Worm (Caenorhabditis elegans) whole organism, L4 larva: ENCODE results near the gene lst-4.
A peak's percentile ranks its signal among the peaks of the same experiment; 100 is the strongest.

Experiments
- D1046.2 ChIP-seq: fragments of 200-800 bp; sonication (Bioruptor generic); IDR thresholded peaks from 2 replicates; pipeline ENCODE4 v1.3.6; 2022; ENCODE audit warnings: missing genetic modification characterization, missing compliant biosample characterization
- F26F4.8 ChIP-seq: fragments of 200-800 bp; sonication (Bioruptor generic); conservative IDR thresholded peaks from 2 replicates; pipeline ENCODE4 v1.3.6; 2022; ENCODE audit warnings: missing genetic modification characterization, missing compliant biosample characterization
- F44E2.7 ChIP-seq: fragments of 200-800 bp; sonication (Bioruptor generic); IDR thresholded peaks from 2 replicates; pipeline ENCODE4 v2.1.2; 2022; ENCODE audit warnings: missing genetic modification characterization, missing compliant biosample characterization
- Y105C5A.15 ChIP-seq: fragments of 200-800 bp; sonication (Bioruptor generic); IDR thresholded peaks from 2 replicates; pipeline ENCODE4 v1.3.6; 2022; ENCODE audit warnings: missing genetic modification characterization, missing compliant biosample characterization
- Y48G9A.11 ChIP-seq: fragments of 200-800 bp; sonication (Bioruptor generic); IDR thresholded peaks from 2 replicates; pipeline ENCODE4 v1.3.6; 2022; ENCODE audit warnings: missing genetic modification reagents, missing genetic modification characterization, missing compliant biosample characterization
- Y5F2A.4 ChIP-seq: fragments of 200-800 bp; sonication (Bioruptor generic); optimal IDR thresholded peaks from 2 replicates; lab custom pipeline; 2018; ENCODE audit warnings: mild to moderate bottlenecking, missing genetic modification characterization, missing compliant biosample characterization
- ZK337.2 ChIP-seq: fragments of 200-800 bp; sonication (Bioruptor generic); IDR thresholded peaks from 2 replicates; pipeline ENCODE4 v1.3.6; 2022; ENCODE audit warnings: missing genetic modification reagents, missing genetic modification characterization, missing compliant biosample characterization
- aha-1 ChIP-seq: fragments of 150-350 bp; peaks from one replicate; lab custom pipeline; 2014; ENCODE audit warnings: missing biosample characterization, missing genetic modification characterization
- aly-2 ChIP-seq: sonication (generic microtip); optimal IDR thresholded peaks from 2 replicates; lab custom pipeline; 2018; ENCODE audit warnings: missing biosample characterization, missing genetic modification characterization
- arid-1 ChIP-seq: fragments of 200-800 bp; sonication (Bioruptor generic); conservative IDR thresholded peaks from 2 replicates; pipeline ENCODE4 v1.3.6; 2022; ENCODE audit warnings: missing genetic modification reagents, missing genetic modification characterization, missing compliant biosample characterization
- attf-4 ChIP-seq: sonication (generic microtip); optimal IDR thresholded peaks from 3 replicates; lab custom pipeline; 2017; ENCODE audit warnings: missing biosample characterization, missing genetic modification characterization
- ceh-20 ChIP-seq: fragments of 200-800 bp; sonication (Bioruptor generic); IDR thresholded peaks from 2 replicates; pipeline ENCODE4 v1.3.6; 2022; ENCODE audit warnings: missing genetic modification reagents, missing genetic modification characterization, missing compliant biosample characterization
- ceh-28 ChIP-seq: fragments of 150-350 bp; optimal IDR thresholded peaks from 2 replicates; lab custom pipeline; 2014; ENCODE audit warnings: missing biosample characterization, missing genetic modification reagents, missing genetic modification characterization
- ceh-32 ChIP-seq: sonication (generic microtip); optimal IDR thresholded peaks from 2 replicates; lab custom pipeline; 2016; ENCODE audit warnings: mild to moderate bottlenecking, missing genetic modification characterization, missing compliant biosample characterization; ENCODE audit not compliant: poor library complexity
- ceh-82 ChIP-seq: sonication (generic microtip); optimal IDR thresholded peaks from 2 replicates; lab custom pipeline; 2017; ENCODE audit warnings: missing biosample characterization, missing genetic modification characterization
- ces-1 ChIP-seq: fragments of 150-350 bp; sonication (generic microtip); optimal IDR thresholded peaks from 4 replicates; lab custom pipeline; 2014; ENCODE audit warnings: missing biosample characterization, missing genetic modification reagents, missing genetic modification characterization
- daf-16 ChIP-seq, 3 experiments: sonication (generic microtip); optimal IDR thresholded peaks; 2 replicates each; lab custom pipeline; 2016 to 2017; ENCODE audit warnings: missing genetic modification characterization in 3 of 3, missing genetic modification reagents in 3 of 3, mild to moderate bottlenecking in 2 of 3, missing compliant biosample characterization in 2 of 3, missing biosample characterization in 1 of 3, moderate library complexity in 1 of 3
- daf-19 ChIP-seq: fragments of 200-800 bp; sonication (Bioruptor generic); conservative IDR thresholded peaks from 2 replicates; pipeline ENCODE4 v1.3.6; 2022; ENCODE audit warnings: missing genetic modification characterization, missing compliant biosample characterization
- daf-8 ChIP-seq: fragments of 200-800 bp; sonication (Bioruptor generic); IDR thresholded peaks from 2 replicates; pipeline ENCODE4 v1.3.6; 2022; ENCODE audit warnings: missing genetic modification characterization, missing compliant biosample characterization
- dmd-6 ChIP-seq: fragments of 200-800 bp; sonication (Bioruptor generic); IDR thresholded peaks from 2 replicates; pipeline ENCODE4 v1.3.6; 2022; ENCODE audit warnings: missing genetic modification reagents, missing genetic modification characterization, missing compliant biosample characterization
- dmd-9 ChIP-seq: fragments of 200-800 bp; sonication (Bioruptor generic); IDR thresholded peaks from 2 replicates; pipeline ENCODE4 v1.3.6; 2022; ENCODE audit warnings: missing genetic modification reagents, missing genetic modification characterization, missing compliant biosample characterization
- dve-1 ChIP-seq: sonication (generic microtip); optimal IDR thresholded peaks from 2 replicates; lab custom pipeline; 2017; ENCODE audit warnings: antibody characterized with exemption, mild to moderate bottlenecking, missing genetic modification characterization, missing compliant biosample characterization; ENCODE audit not compliant: insufficient read depth
- egl-43 ChIP-seq: fragments of 200-800 bp; sonication (Bioruptor generic); IDR thresholded peaks from 2 replicates; pipeline ENCODE4 v1.3.6; 2022; ENCODE audit warnings: missing genetic modification reagents, missing genetic modification characterization, missing compliant biosample characterization
- fkh-10 ChIP-seq: fragments of 150-350 bp; optimal IDR thresholded peaks from 2 replicates; lab custom pipeline; 2014; ENCODE audit warnings: missing biosample characterization, missing genetic modification reagents, missing genetic modification characterization
- hmg-1.1 ChIP-seq: fragments of 200-800 bp; sonication (Bioruptor generic); IDR thresholded peaks from 2 replicates; pipeline ENCODE4 v1.3.6; 2022; ENCODE audit warnings: missing genetic modification reagents, missing genetic modification characterization, missing compliant biosample characterization
- lin-1 ChIP-seq: fragments of 200-800 bp; sonication (Bioruptor generic); IDR thresholded peaks from 2 replicates; pipeline ENCODE4 v1.3.6; 2022; ENCODE audit warnings: missing genetic modification reagents, missing genetic modification characterization, missing compliant biosample characterization
- lin-13 ChIP-seq: fragments of 150-350 bp; optimal IDR thresholded peaks from 2 replicates; lab custom pipeline; 2014; ENCODE audit warnings: missing biosample characterization, missing genetic modification reagents, missing genetic modification characterization
- lin-15B ChIP-seq: fragments of 150-350 bp; sonication (generic microtip); optimal IDR thresholded peaks from 3 replicates; lab custom pipeline; 2014; ENCODE audit warnings: missing biosample characterization, missing genetic modification characterization
- lin-39 ChIP-seq: fragments of 150-350 bp; optimal IDR thresholded peaks from 2 replicates; lab custom pipeline; 2014; ENCODE audit warnings: missing biosample characterization, missing genetic modification reagents, missing genetic modification characterization
- lir-3 ChIP-seq: sonication (generic microtip); optimal IDR thresholded peaks from 2 replicates; lab custom pipeline; 2016; ENCODE audit warnings: mild to moderate bottlenecking, missing genetic modification characterization, missing compliant biosample characterization
- lsy-2 ChIP-seq, 2 experiments: fragments of 150-350 bp in 1 of 2; sonication (generic microtip) in 1 of 2; optimal IDR thresholded peaks; 2 replicates each; lab custom pipeline; 2014 to 2017; ENCODE audit warnings: missing biosample characterization in 2 of 2, missing genetic modification characterization in 2 of 2
- mdl-1 ChIP-seq, 2 experiments: fragments of 150-350 bp in 1 of 2; sonication (generic microtip) in 1 of 2; optimal IDR thresholded peaks; 2 replicates each; lab custom pipeline; 2014 to 2017; ENCODE audit warnings: missing biosample characterization in 2 of 2, missing genetic modification characterization in 2 of 2
- mdt-29 ChIP-seq: fragments of 200-800 bp; sonication (Bioruptor generic); IDR thresholded peaks from 2 replicates; pipeline ENCODE4 v1.3.6; 2022; ENCODE audit warnings: missing genetic modification reagents, missing genetic modification characterization, missing compliant biosample characterization
- mes-2 ChIP-seq: sonication (generic microtip); optimal IDR thresholded peaks from 2 replicates; lab custom pipeline; 2016; ENCODE audit warnings: missing genotype, mild to moderate bottlenecking, missing genetic modification characterization, missing compliant biosample characterization; ENCODE audit not compliant: poor library complexity, severe bottlenecking
- mxl-3 ChIP-seq: fragments of 200-800 bp; sonication (Bioruptor generic); optimal IDR thresholded peaks from 2 replicates; lab custom pipeline; 2018; ENCODE audit warnings: mild to moderate bottlenecking, missing genetic modification characterization, missing compliant biosample characterization
- nhr-102 ChIP-seq: sonication (generic microtip); optimal IDR thresholded peaks from 2 replicates; lab custom pipeline; 2016; ENCODE audit warnings: mild to moderate bottlenecking, missing genetic modification characterization, moderate library complexity, missing compliant biosample characterization
- nhr-237 ChIP-seq: sonication (generic microtip); optimal IDR thresholded peaks from 2 replicates; lab custom pipeline; 2017; ENCODE audit warnings: missing biosample characterization, missing genetic modification characterization
- nhr-41 ChIP-seq: fragments of 200-800 bp; sonication (Bioruptor generic); IDR thresholded peaks from 2 replicates; pipeline ENCODE4 v1.3.6; 2022; ENCODE audit warnings: missing genetic modification reagents, missing genetic modification characterization, missing compliant biosample characterization
- nhr-48 ChIP-seq: sonication (generic microtip); optimal IDR thresholded peaks from 2 replicates; lab custom pipeline; 2016; ENCODE audit warnings: mild to moderate bottlenecking, missing genetic modification characterization, missing compliant biosample characterization
- nhr-77 ChIP-seq: fragments of 150-350 bp; optimal IDR thresholded peaks from 2 replicates; lab custom pipeline; 2014; ENCODE audit warnings: missing biosample characterization, missing genetic modification characterization
- pqm-1 ChIP-seq: sonication (generic microtip); optimal IDR thresholded peaks from 2 replicates; lab custom pipeline; 2017; ENCODE audit warnings: missing biosample characterization, missing genetic modification characterization
- snpc-1.2 ChIP-seq: fragments of 200-800 bp; sonication (Bioruptor generic); IDR thresholded peaks from 2 replicates; pipeline ENCODE4 v1.3.6; 2022; ENCODE audit warnings: missing genetic modification reagents, missing genetic modification characterization, missing compliant biosample characterization
- snpc-4 ChIP-seq: fragments of 150-350 bp; optimal IDR thresholded peaks from 2 replicates; lab custom pipeline; 2014; ENCODE audit warnings: missing biosample characterization, missing genetic modification characterization
- spr-1 ChIP-seq: sonication (generic microtip); optimal IDR thresholded peaks from 2 replicates; lab custom pipeline; 2016; ENCODE audit warnings: mild to moderate bottlenecking, missing genetic modification characterization, missing compliant biosample characterization
- spr-3 ChIP-seq: fragments of 200-800 bp; sonication (Bioruptor generic); optimal IDR thresholded peaks from 2 replicates; lab custom pipeline; 2018; ENCODE audit warnings: mild to moderate bottlenecking, missing genetic modification characterization, missing compliant biosample characterization
- tag-97 ChIP-seq: fragments of 200-800 bp; sonication (Bioruptor generic); IDR thresholded peaks from 2 replicates; pipeline ENCODE4 v1.3.6; 2022; ENCODE audit warnings: missing genetic modification characterization, missing compliant biosample characterization
- unc-130 ChIP-seq: sonication (generic microtip); optimal IDR thresholded peaks from 2 replicates; lab custom pipeline; 2016; ENCODE audit warnings: missing genetic modification reagents, missing genetic modification characterization, missing compliant biosample characterization
- zfp-2 ChIP-seq: sonication (generic microtip); optimal IDR thresholded peaks from 2 replicates; lab custom pipeline; 2016; ENCODE audit warnings: mild to moderate bottlenecking, missing genetic modification characterization, missing compliant biosample characterization
- ztf-7 ChIP-seq: fragments of 150-350 bp; optimal IDR thresholded peaks from 2 replicates; lab custom pipeline; 2014; ENCODE audit warnings: missing biosample characterization, missing genetic modification characterization

lst-4 gene

DNA sequence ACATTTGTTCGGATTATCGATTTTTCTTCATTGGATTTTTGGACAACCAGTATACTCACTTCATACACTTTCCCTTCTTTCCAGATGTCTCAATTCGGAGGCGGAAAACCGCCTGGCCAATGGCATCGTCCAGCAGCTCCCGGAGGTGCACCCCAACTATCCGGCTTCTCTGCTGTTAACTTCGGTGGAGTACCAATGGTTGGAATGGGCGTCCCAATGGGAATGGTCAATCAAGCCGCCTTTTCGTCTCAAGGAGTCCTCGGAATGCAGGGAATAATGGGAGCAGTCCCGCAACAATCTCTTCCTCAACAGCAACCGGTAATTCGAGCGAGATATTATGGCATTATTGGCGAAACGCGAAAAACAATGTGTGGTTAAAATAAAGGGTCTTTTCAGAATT, 1.8 kb upstream of the lst-4 start, which contains the start of gene ccar-1:
Gene ccar-1 (plus strand): TSS at position 83 of the 400 bp plus-strand sequence.
- TF ChIP-seq egl-43 (GFP tag; lab: Robert Waterston, UW) (peak; percentile 43; the same call in 1 of the 2 replicates), dmd-9 (GFP tag; lab: Robert Waterston, UW) (peak; percentile 59; the same call in 1 of the 2 replicates), ceh-20 (GFP tag; lab: Robert Waterston, UW) (no peak), Y105C5A.15 (GFP tag; lab: Robert Waterston, UW) (0 out of 2 replicates have a peak, but pooled peaks have one; percentile 62), snpc-1.2 (GFP tag; lab: Robert Waterston, UW) (peak; percentile 60)

DNA sequence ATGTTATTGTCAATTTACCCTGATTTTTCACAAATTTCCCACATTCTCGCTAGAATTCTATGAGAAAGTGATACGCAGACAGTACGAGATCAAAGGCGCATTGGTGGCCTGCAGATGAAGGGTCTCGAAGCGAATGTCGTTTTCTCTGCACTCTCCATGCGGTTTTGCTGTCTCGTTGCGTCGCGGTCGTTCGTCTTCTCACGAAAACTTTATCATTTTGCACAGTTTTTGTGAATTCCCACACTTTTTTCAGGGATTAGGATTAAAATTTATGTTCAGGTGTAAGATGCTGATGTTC, 1.3 kb upstream of the lst-4 start:
- no peak for TF ChIP-seq attf-4 (tag; lab: Kevin White, UChicago)
- peak; percentile 9 for TF ChIP-seq nhr-77
- no peak for TF ChIP-seq lin-39 (tag; lab: Kevin White, UChicago)
- TF ChIP-seq pqm-1 = no peak
- TF ChIP-seq snpc-4 (tag; lab: Kevin White, UChicago) = no peak
- TF ChIP-seq Y48G9A.11 (GFP tag; lab: Robert Waterston, UW) = peak; percentile 65
- no peak for TF ChIP-seq egl-43 (GFP tag; lab: Robert Waterston, UW)
- no peak for TF ChIP-seq daf-8 (GFP tag; lab: Robert Waterston, UW)
- TF ChIP-seq lin-1 = no peak
- no peak for TF ChIP-seq spr-3 (GFP tag; lab: Kevin White, UChicago)
- peak; percentile 44 for TF ChIP-seq nhr-102 (tag; lab: Kevin White, UChicago)
- no peak for TF ChIP-seq F44E2.7 (GFP tag; lab: Robert Waterston, UW)
- peak; percentile 30 for TF ChIP-seq mxl-3
- TF ChIP-seq nhr-41 (GFP tag; lab: Robert Waterston, UW) = no peak
- peak; percentile 19 to 90 for TF ChIP-seq lsy-2 (tag; optimal IDR thresholded peaks at IDR 0.05; lab: Kevin White, UChicago)
- TF ChIP-seq mdt-29 = no peak; the same call in 1 of the 2 replicates
- TF ChIP-seq ceh-20 (GFP tag; lab: Robert Waterston, UW) = peak; percentile 37; the same call in 1 of the 2 replicates
- TF ChIP-seq nhr-237 (tag; lab: Kevin White, UChicago) = no peak
- peak in 1 of 2 experiments; percentile 23 for TF ChIP-seq daf-16 (GFP tag; optimal IDR thresholded peaks at IDR 0.05; lab: Kevin White, UChicago)
- peak; percentile 61 for TF ChIP-seq daf-16 (tag; optimal IDR thresholded peaks at IDR 0.05; lab: Kevin White, UChicago)
- TF ChIP-seq aha-1 (tag; lab: Kevin White, UChicago) = peak; percentile 98
- TF ChIP-seq dve-1 (tag; lab: Kevin White, UChicago) = peak; percentile 81
- no peak for TF ChIP-seq ZK337.2
- TF ChIP-seq unc-130 = peak; percentile 79
- TF ChIP-seq daf-19 (GFP tag; lab: Robert Waterston, UW) = no peak
- 0 out of 2 replicates have a peak, but pooled peaks have one; percentile 26 for TF ChIP-seq arid-1 (GFP tag; lab: Robert Waterston, UW)
- no peak for TF ChIP-seq lir-3 (tag; lab: Kevin White, UChicago)
- no peak for TF ChIP-seq ces-1 (GFP tag; lab: Kevin White, UChicago)
- TF ChIP-seq Y105C5A.15 (GFP tag; lab: Robert Waterston, UW) = no peak
- peak; percentile 7 for TF ChIP-seq spr-1
- no peak for TF ChIP-seq ceh-28 (tag; lab: Kevin White, UChicago)
- no peak for TF ChIP-seq ceh-82 (tag; lab: Kevin White, UChicago)
- TF ChIP-seq mdl-1 (tag; optimal IDR thresholded peaks at IDR 0.05; lab: Kevin White, UChicago) = peak in 1 of 2 experiments; percentile 41
- TF ChIP-seq mes-2 (tag; lab: Kevin White, UChicago) = peak; percentile 84
- peak; percentile 70 for TF ChIP-seq hmg-1.1 (GFP tag; lab: Robert Waterston, UW)
- TF ChIP-seq zfp-2 (tag; lab: Kevin White, UChicago) = no peak
- TF ChIP-seq D1046.2 (GFP tag; lab: Robert Waterston, UW) = no peak
- TF ChIP-seq aly-2 (tag; lab: Kevin White, UChicago) = no peak
- peak; percentile 44 for TF ChIP-seq fkh-10 (GFP tag; lab: Kevin White, UChicago)
- no peak for TF ChIP-seq tag-97 (GFP tag; lab: Robert Waterston, UW)
- TF ChIP-seq lin-15B (tag; lab: Kevin White, UChicago) = peak; percentile 69
- TF ChIP-seq nhr-48 = no peak
- peak; percentile 80 for TF ChIP-seq ztf-7 (tag; lab: Kevin White, UChicago)
- no peak for TF ChIP-seq F26F4.8 (GFP tag; lab: Robert Waterston, UW)
- TF ChIP-seq lin-13 (GFP tag; lab: Kevin White, UChicago) = peak; percentile 76
- 0 out of 2 replicates have a peak, but pooled peaks have one; percentile 40 for TF ChIP-seq dmd-6
- TF ChIP-seq ceh-32 (tag; lab: Kevin White, UChicago) = no peak
- TF ChIP-seq Y5F2A.4 (GFP tag; lab: Kevin White, UChicago) = no peak
